Worm (Caenorhabditis elegans): Measurements from ENCODE around the gene F32D1.3.

F32D1.3 gene

DNA sequence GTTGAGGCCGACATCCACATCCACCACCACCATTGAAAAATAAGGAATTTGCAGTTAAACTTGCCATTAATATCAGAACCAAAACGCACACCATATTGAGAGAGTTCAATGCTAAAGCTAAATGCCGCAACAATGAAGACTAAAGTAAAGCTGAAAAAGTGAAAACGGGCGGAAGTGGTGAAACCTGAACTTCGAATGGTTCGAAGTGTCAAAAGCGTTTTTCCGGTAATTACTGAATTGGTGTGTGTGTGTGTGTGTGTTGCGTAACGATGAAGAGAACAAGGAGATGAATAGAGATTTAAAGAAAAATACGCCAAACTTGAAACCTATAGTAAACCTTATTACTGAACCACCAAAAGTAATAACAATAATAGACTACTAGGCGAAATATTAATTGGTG is 3.1 kb upstream of the F32D1.3 start, which contains the start of gene grl-13:
TSS of gene grl-13 (minus strand) at position 101 of the 400 bp plus-strand sequence.
- TF ChIP-seq tbx-8 (GFP tag; optimal IDR thresholded peaks at IDR 0.05) (no peak), nhr-2 (tag; optimal IDR thresholded peaks at IDR 0.05) (no peak), elt-3 (tag; optimal IDR thresholded peaks at IDR 0.05) (no peak), mep-1 (tag; optimal IDR thresholded peaks at IDR 0.05) (no peak), unc-120 (tag; optimal IDR thresholded peaks at IDR 0.05; ENCODE audit: poor library complexity, severe bottlenecking) (no peak), zip-8 (tag; optimal IDR thresholded peaks at IDR 0.05) (no peak), ceh-39 (tag; optimal IDR thresholded peaks at IDR 0.05) (no peak), ceh-43 (GFP tag; optimal IDR thresholded peaks at IDR 0.05) (no peak), ztf-11 (tag; optimal IDR thresholded peaks at IDR 0.05) (no peak), nhr-12 (tag; optimal IDR thresholded peaks at IDR 0.05) (no peak), pha-4 (tag; optimal IDR thresholded peaks at IDR 0.05) (no peak), M03D4.4 (tag; optimal IDR thresholded peaks at IDR 0.05) (no peak), drap-1 (GFP tag; optimal IDR thresholded peaks at IDR 0.05) (no peak), snpc-4 (tag; optimal IDR thresholded peaks at IDR 0.05) (no peak), unc-39 (tag; optimal IDR thresholded peaks at IDR 0.05) (no peak), nhr-237 (tag; optimal IDR thresholded peaks at IDR 0.05) (no peak)

DNA sequence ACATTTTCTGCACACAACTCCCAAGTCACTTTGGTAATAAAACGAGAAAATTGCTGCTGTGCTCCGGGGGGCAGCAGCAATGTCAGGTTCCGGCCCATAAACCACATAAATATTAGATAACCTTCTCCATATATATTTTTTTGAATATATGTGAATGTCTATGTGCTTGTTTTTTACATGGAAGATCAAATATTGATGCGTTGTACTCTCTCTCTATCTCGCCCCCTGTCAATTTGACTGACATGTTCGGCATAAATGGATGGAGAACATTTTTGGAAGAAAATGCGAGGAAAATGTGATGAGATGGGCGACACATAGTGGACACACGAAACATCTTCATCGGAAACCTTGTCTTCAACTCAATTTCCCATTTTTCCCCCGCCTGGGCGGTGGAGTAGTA is 1.4 kb downstream of the F32D1.3 start:
- TF ChIP-seq unc-62 (GFP tag; optimal IDR thresholded peaks at IDR 0.05) (peak; percentile 42), mep-1 (tag; optimal IDR thresholded peaks at IDR 0.05) (no peak)

DNA sequence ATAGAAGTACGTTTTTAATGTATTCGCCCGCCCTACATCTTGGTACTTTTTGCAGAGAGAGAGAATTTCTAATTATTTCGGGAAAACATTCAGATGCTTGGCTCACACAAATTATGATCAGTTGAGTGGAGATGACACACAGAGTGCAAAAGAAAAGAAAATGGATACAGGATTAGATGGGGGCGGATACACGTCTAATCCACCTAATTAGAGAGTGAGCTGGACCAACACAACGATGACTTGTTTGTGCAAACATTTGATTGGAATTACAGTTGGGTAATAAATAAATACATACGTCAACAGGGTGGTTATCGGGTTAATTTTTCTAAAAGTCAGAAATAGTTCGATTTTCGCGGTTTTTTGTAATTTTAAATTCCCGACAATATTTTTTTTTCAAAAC is 2.2 kb downstream of the F32D1.3 start:
- TF ChIP-seq ham-2 (GFP tag; optimal IDR thresholded peaks at IDR 0.05) = no peak
- TF ChIP-seq ces-1 (GFP tag; optimal IDR thresholded peaks at IDR 0.05) = peak; percentile 80
- TF ChIP-seq sem-2 (GFP tag; optimal IDR thresholded peaks at IDR 0.05) = no peak
- no peak for TF ChIP-seq ztf-11 (tag; optimal IDR thresholded peaks at IDR 0.05)
- TF ChIP-seq unc-120 (tag; optimal IDR thresholded peaks at IDR 0.05; ENCODE audit: poor library complexity, severe bottlenecking) = no peak
- no peak for TF ChIP-seq sptf-1 (tag; optimal IDR thresholded peaks at IDR 0.05)
- no peak for TF ChIP-seq nhr-76 (tag; optimal IDR thresholded peaks at IDR 0.05)
- TF ChIP-seq drap-1 (GFP tag; optimal IDR thresholded peaks at IDR 0.05) = no peak
- no peak for TF ChIP-seq blmp-1 (tag; optimal IDR thresholded peaks at IDR 0.05)
- no peak for TF ChIP-seq nhr-28 (tag; optimal IDR thresholded peaks at IDR 0.05)
- no peak for TF ChIP-seq ceh-43 (GFP tag; optimal IDR thresholded peaks at IDR 0.05)
- TF ChIP-seq mls-2 (tag; optimal IDR thresholded peaks at IDR 0.05) = peak; percentile 26

- TF ChIP-seq sem-2 (GFP tag; optimal IDR thresholded peaks at IDR 0.05) (no peak), mls-2 (tag; optimal IDR thresholded peaks at IDR 0.05) (no peak), ces-1 (GFP tag; optimal IDR thresholded peaks at IDR 0.05) (peak; percentile 100), unc-62 (GFP tag; optimal IDR thresholded peaks at IDR 0.05) (peak; percentile 35), unc-120 (tag; optimal IDR thresholded peaks at IDR 0.05; ENCODE audit: poor library complexity, severe bottlenecking) (no peak), ceh-43 (GFP tag; optimal IDR thresholded peaks at IDR 0.05) (no peak), bed-3 (GFP tag; optimal IDR thresholded peaks at IDR 0.05) (no peak), nhr-76 (tag; optimal IDR thresholded peaks at IDR 0.05) (no peak)
Measured at ce11 chrV:4357369-4357768, 4.0 kb downstream of the F32D1.3 start.

- peak; percentile 94 for TF ChIP-seq ces-1 (GFP tag; optimal IDR thresholded peaks at IDR 0.05)
- TF ChIP-seq nhr-2 (tag; optimal IDR thresholded peaks at IDR 0.05) = no peak
- TF ChIP-seq elt-3 (tag; optimal IDR thresholded peaks at IDR 0.05) = no peak
Measured at ce11 chrV:4356047-4356612, 5.2 kb downstream of the F32D1.3 start.

DNA sequence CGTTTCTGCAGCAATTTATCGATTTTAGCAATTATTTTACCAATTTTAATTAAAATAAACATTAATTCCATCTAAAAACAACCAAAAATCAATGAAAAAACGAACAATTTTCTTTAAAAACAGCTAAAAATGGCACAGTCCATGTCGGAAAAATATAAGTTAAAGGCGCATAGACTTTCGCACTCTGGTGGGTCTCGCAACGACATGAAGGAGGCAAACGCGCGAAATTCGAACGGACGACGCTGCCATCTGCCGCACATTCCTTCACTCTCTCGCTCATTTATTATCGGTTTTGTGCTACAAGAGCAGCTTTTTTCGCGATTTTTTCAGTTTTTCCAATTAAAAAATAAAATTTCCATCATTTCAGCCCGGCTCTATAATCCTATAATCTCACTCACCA is 14.6 kb downstream of the F32D1.3 start, which contains the start of gene mcm-7:
TSS of gene mcm-7 (plus strand) at position 368 of the 400 bp plus-strand sequence.
- no peak for TF ChIP-seq mab-5 (tag; optimal IDR thresholded peaks at IDR 0.05)
- no peak for TF ChIP-seq sem-2 (GFP tag; optimal IDR thresholded peaks at IDR 0.05)
- no peak for TF ChIP-seq blmp-1 (tag; optimal IDR thresholded peaks at IDR 0.05)
- peak; percentile 40 for TF ChIP-seq mep-1 (tag; optimal IDR thresholded peaks at IDR 0.05)
- peak; percentile 78 for TF ChIP-seq pha-4 (tag; optimal IDR thresholded peaks at IDR 0.05)
- no peak for TF ChIP-seq zip-8 (tag; optimal IDR thresholded peaks at IDR 0.05)
- TF ChIP-seq ceh-43 (GFP tag; optimal IDR thresholded peaks at IDR 0.05) = no peak
- TF ChIP-seq bed-3 (GFP tag; optimal IDR thresholded peaks at IDR 0.05) = no peak
- no peak for TF ChIP-seq unc-120 (tag; optimal IDR thresholded peaks at IDR 0.05; ENCODE audit: poor library complexity, severe bottlenecking)
- TF ChIP-seq sptf-1 (tag; optimal IDR thresholded peaks at IDR 0.05) = no peak
- peak; percentile 1 for TF ChIP-seq nhr-237 (tag; optimal IDR thresholded peaks at IDR 0.05)
- peak; percentile 59 for TF ChIP-seq hlh-1 (tag; optimal IDR thresholded peaks at IDR 0.05)
- no peak for TF ChIP-seq nhr-76 (tag; optimal IDR thresholded peaks at IDR 0.05)
- no peak for TF ChIP-seq ham-2 (GFP tag; optimal IDR thresholded peaks at IDR 0.05)
- no peak for TF ChIP-seq tbx-8 (GFP tag; optimal IDR thresholded peaks at IDR 0.05)
- peak; percentile 64 for TF ChIP-seq ceh-39 (tag; optimal IDR thresholded peaks at IDR 0.05)
- TF ChIP-seq M03D4.4 (tag; optimal IDR thresholded peaks at IDR 0.05) = no peak
- no peak for TF ChIP-seq lin-32 (GFP tag; optimal IDR thresholded peaks at IDR 0.05)
- TF ChIP-seq cnd-1 (tag; optimal IDR thresholded peaks at IDR 0.05) = peak; percentile 50
- TF ChIP-seq lin-13 (tag; optimal IDR thresholded peaks at IDR 0.05) = peak; percentile 68
- TF ChIP-seq ztf-11 (tag; optimal IDR thresholded peaks at IDR 0.05) = no peak
- TF ChIP-seq nhr-28 (tag; optimal IDR thresholded peaks at IDR 0.05) = no peak
- TF ChIP-seq flh-1 (GFP tag; optimal IDR thresholded peaks at IDR 0.05) = no peak
- no peak for TF ChIP-seq unc-39 (tag; optimal IDR thresholded peaks at IDR 0.05)
- no peak for TF ChIP-seq drap-1 (GFP tag; optimal IDR thresholded peaks at IDR 0.05)
- no peak for TF ChIP-seq mls-2 (tag; optimal IDR thresholded peaks at IDR 0.05)
- no peak for TF ChIP-seq nhr-2 (tag; optimal IDR thresholded peaks at IDR 0.05)
- no peak for TF ChIP-seq ces-1 (GFP tag; optimal IDR thresholded peaks at IDR 0.05)
- no peak for TF ChIP-seq snpc-4 (tag; optimal IDR thresholded peaks at IDR 0.05)
- no peak for TF ChIP-seq elt-1 (tag; optimal IDR thresholded peaks at IDR 0.05; ENCODE audit: borderline replicate concordance, insufficient read depth)
- no peak for TF ChIP-seq ceh-83 (GFP tag; optimal IDR thresholded peaks at IDR 0.05)
- no peak for TF ChIP-seq nhr-12 (tag; optimal IDR thresholded peaks at IDR 0.05)
